Worm (Caenorhabditis elegans): ENCODE data around the gene mlh-1.

DNA sequence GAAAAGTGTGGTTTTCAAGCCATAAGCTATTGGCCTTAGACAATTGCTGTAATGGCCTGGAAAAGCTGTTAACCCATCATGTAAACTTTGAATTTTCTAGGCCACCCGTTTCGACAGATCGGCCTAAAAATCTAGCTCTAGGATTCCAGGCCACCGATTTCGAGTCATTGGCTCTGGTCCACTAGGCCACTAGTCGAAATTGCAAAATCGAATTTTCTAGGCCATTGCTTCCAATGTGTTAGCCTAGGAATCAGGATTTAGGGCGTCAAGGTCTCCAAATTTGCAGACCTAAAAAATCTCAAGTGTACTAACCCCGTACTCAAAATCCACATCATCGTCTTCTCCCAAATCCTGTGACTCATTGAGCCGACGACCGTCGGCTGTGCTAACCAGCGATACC, 3.6 kb downstream of the mlh-1 start:
- TF ChIP-seq dmd-4 (tag; optimal IDR thresholded peaks at IDR 0.05) (no peak), nhr-23 (tag; optimal IDR thresholded peaks at IDR 0.05) (no peak), nhr-11 (tag; optimal IDR thresholded peaks at IDR 0.05) (no peak)

Measured in whole organism, L2 larva.